Fruit fly (Drosophila melanogaster): Measurements from ENCODE around the gene CG3437.

Gene CG3437

dm6 chr3L:9435315-9435714, 22.2 kb downstream of the CG3437 start, which contains the start of gene CG42526 (continued):
- peak; percentile 16 for TF ChIP-seq CG1602 (GFP tag; optimal IDR thresholded peaks at IDR 0.05)
- TF ChIP-seq slp2 (GFP tag; optimal IDR thresholded peaks at IDR 0.05): no peak
- TF ChIP-seq HmgD (GFP tag; optimal IDR thresholded peaks at IDR 0.05): no peak
- TF ChIP-seq Oli (tag; optimal IDR thresholded peaks at IDR 0.05): no peak
- TF ChIP-seq CG16813 (GFP tag; IDR thresholded peaks at IDR 0.05; ENCODE audit: partially characterized antibody): 0 out of 3 replicates have a peak, but pooled peaks have one; percentile 17
- no peak for TF ChIP-seq CG3163 (GFP tag; optimal IDR thresholded peaks at IDR 0.05)
- no peak for TF ChIP-seq CG31365 (tag; optimal IDR thresholded peaks at IDR 0.05)
- TF ChIP-seq CG12155 (GFP tag; optimal IDR thresholded peaks at IDR 0.05): peak; percentile 58
- TF ChIP-seq CG15269 (tag; optimal IDR thresholded peaks at IDR 0.05): peak; percentile 48
- TF ChIP-seq H15 (GFP tag; IDR thresholded peaks at IDR 0.05): no peak
- TF ChIP-seq ems (GFP tag; optimal IDR thresholded peaks at IDR 0.05): peak; percentile 26
- no peak for TF ChIP-seq CG42726 (GFP tag; IDR thresholded peaks at IDR 0.05; ENCODE audit: partially characterized antibody)
- TF ChIP-seq CG8765 (GFP tag; IDR thresholded peaks at IDR 0.05): no peak
- TF ChIP-seq GATAe (GFP tag; conservative IDR thresholded peaks at IDR 0.05): no peak; the same call in 1 of the 2 replicates
- TF ChIP-seq danr (GFP tag; IDR thresholded peaks at IDR 0.05): no peak
- TF ChIP-seq CG12942 (GFP tag; optimal IDR thresholded peaks at IDR 0.05): peak; percentile 27
- peak; percentile 28 for TF ChIP-seq CG12299 (tag; optimal IDR thresholded peaks at IDR 0.05)
- no peak for TF ChIP-seq CG8281 (tag; optimal IDR thresholded peaks at IDR 0.05)
- TF ChIP-seq luna (GFP tag; optimal IDR thresholded peaks at IDR 0.05): no peak
- TF ChIP-seq sens-2 (GFP tag; IDR thresholded peaks at IDR 0.05): 0 out of 2 replicates have a peak, but pooled peaks have one; percentile 38
- TF ChIP-seq CG16815 (GFP tag; optimal IDR thresholded peaks at IDR 0.05): no peak
- TF ChIP-seq CG15601 (tag; optimal IDR thresholded peaks at IDR 0.05): no peak
- no peak for TF ChIP-seq Poxn (GFP tag; IDR thresholded peaks at IDR 0.05)
- no peak for TF ChIP-seq CG9609 (GFP tag; optimal IDR thresholded peaks at IDR 0.05)
- no peak for TF ChIP-seq sqz (GFP tag; optimal IDR thresholded peaks at IDR 0.05)
- no peak for TF ChIP-seq CG11085 (GFP tag; IDR thresholded peaks at IDR 0.05)
- TF ChIP-seq gce (GFP tag; IDR thresholded peaks at IDR 0.05): no peak
- TF ChIP-seq zen (tag; optimal IDR thresholded peaks at IDR 0.05): no peak
- TF ChIP-seq org-1 (GFP tag; optimal IDR thresholded peaks at IDR 0.05): no peak
- no peak for TF ChIP-seq CG6175 (GFP tag; IDR thresholded peaks at IDR 0.05)
- TF ChIP-seq CG10209 (GFP tag; optimal IDR thresholded peaks at IDR 0.05): peak; percentile 39
- peak; percentile 66 for TF ChIP-seq BEAF-32 (GFP tag; optimal IDR thresholded peaks at IDR 0.05)
- no peak for TF ChIP-seq E2f1 (GFP tag; IDR thresholded peaks at IDR 0.05)
- no peak for TF ChIP-seq D19B (GFP tag; optimal IDR thresholded peaks at IDR 0.05)
- peak; percentile 59 for TF ChIP-seq CG12659 (GFP tag; optimal IDR thresholded peaks at IDR 0.05)
- no peak for TF ChIP-seq oc (tag; optimal IDR thresholded peaks at IDR 0.05)
- TF ChIP-seq D (optimal IDR thresholded peaks at IDR 0.05): no peak
- no peak for TF ChIP-seq D (GFP tag; optimal IDR thresholded peaks at IDR 0.05)
- TF ChIP-seq CG17612 (GFP tag; IDR thresholded peaks at IDR 0.05): no peak
- TF ChIP-seq br (optimal IDR thresholded peaks at IDR 0.05): no peak
- TF ChIP-seq CG1792 (GFP tag; optimal IDR thresholded peaks at IDR 0.05): no peak
- TF ChIP-seq CG34224 (GFP tag; IDR thresholded peaks at IDR 0.05; ENCODE audit: partially characterized antibody): peak; percentile 55; the same call in 2 of the 3 replicates
- TF ChIP-seq Trl (optimal IDR thresholded peaks at IDR 0.05): no peak
- TF ChIP-seq Trl (GFP tag; optimal IDR thresholded peaks at IDR 0.05): peak; percentile 37
- TF ChIP-seq CG7372 (GFP tag; IDR thresholded peaks at IDR 0.05): no peak
- no peak for TF ChIP-seq mam (GFP tag; optimal IDR thresholded peaks at IDR 0.05)
- no peak for TF ChIP-seq cas (GFP tag; IDR thresholded peaks at IDR 0.05)
- TF ChIP-seq twi (tag; optimal IDR thresholded peaks at IDR 0.05): no peak
- no peak for TF ChIP-seq CG5180 (GFP tag; optimal IDR thresholded peaks at IDR 0.05)
- TF ChIP-seq CG4282 (GFP tag; optimal IDR thresholded peaks at IDR 0.05): no peak
- peak; percentile 55 for TF ChIP-seq lab (GFP tag; optimal IDR thresholded peaks at IDR 0.05)
- no peak for TF ChIP-seq ham (GFP tag; IDR thresholded peaks at IDR 0.05)
- 0 out of 2 replicates have a peak, but pooled peaks have one; percentile 11 for TF ChIP-seq CG10321 (GFP tag; IDR thresholded peaks at IDR 0.05)
